Worm (Caenorhabditis elegans): Measurements from ENCODE around the gene F14D2.8.

Gene F14D2.8

ce11 chrII:3387503-3387902 is 37.8 kb upstream of the F14D2.8 start, which contains the start of gene T06D4.6:
Gene T06D4.6 (minus strand): TSS chrII:3387603.
- TF ChIP-seq dsc-1 (tag; optimal IDR thresholded peaks at IDR 0.05), result no peak
- no peak for TF ChIP-seq ceh-8 (GFP tag; optimal IDR thresholded peaks at IDR 0.05)
- TF ChIP-seq irx-1 (tag; optimal IDR thresholded peaks at IDR 0.05), result no peak
- no peak for TF ChIP-seq egl-27 (tag; optimal IDR thresholded peaks at IDR 0.05)
- no peak for TF ChIP-seq nhr-90 (tag; optimal IDR thresholded peaks at IDR 0.05; ENCODE audit: poor library complexity)
- TF ChIP-seq aha-1 (tag; optimal IDR thresholded peaks at IDR 0.05), result no peak
- TF ChIP-seq ces-1 (GFP tag; optimal IDR thresholded peaks at IDR 0.05), result no peak
- TF ChIP-seq nhr-77 (tag; optimal IDR thresholded peaks at IDR 0.05), result no peak
- no peak for TF ChIP-seq pqm-1 (tag; optimal IDR thresholded peaks at IDR 0.05)
- TF ChIP-seq pax-3 (tag; optimal IDR thresholded peaks at IDR 0.05), result no peak
- TF ChIP-seq unc-62 (GFP tag; optimal IDR thresholded peaks at IDR 0.05), result no peak
- TF ChIP-seq nhr-85 (tag), result no peak
- TF ChIP-seq nhr-11 (tag; optimal IDR thresholded peaks at IDR 0.05), result no peak

DNA sequence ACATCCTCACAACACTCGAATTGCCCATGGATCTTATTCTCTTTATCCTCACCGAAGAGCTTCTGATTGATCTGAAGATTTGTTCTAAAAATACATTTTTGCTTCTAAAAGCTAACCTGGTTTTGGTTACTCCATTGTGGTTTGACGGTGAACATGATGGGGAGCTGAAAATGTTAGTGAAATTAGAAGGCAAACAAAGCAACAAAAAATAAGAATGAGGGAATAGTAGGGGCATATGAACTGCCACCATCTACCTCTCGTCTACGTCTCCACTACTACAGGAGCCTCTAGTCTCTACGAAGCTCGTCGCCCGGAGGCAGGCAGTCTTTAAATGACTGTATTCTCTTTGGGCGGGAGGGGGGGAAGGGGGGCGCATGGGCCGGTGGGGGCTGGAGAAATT is 36.1 kb upstream of the F14D2.8 start, which contains the start of gene T06D4.2:
Gene T06D4.2, minus strand, starts transcription at position 170 of the 400 bp plus-strand sequence.
- TF ChIP-seq fkh-10 (GFP tag; optimal IDR thresholded peaks at IDR 0.05), result no peak
- TF ChIP-seq dpl-1 (GFP tag; optimal IDR thresholded peaks at IDR 0.05), result no peak
- TF ChIP-seq zag-1 (tag; optimal IDR thresholded peaks at IDR 0.05), result no peak
- TF ChIP-seq fkh-8 (tag; optimal IDR thresholded peaks at IDR 0.05), result no peak
- TF ChIP-seq C34B4.2 (tag; optimal IDR thresholded peaks at IDR 0.05), result no peak
- no peak for TF ChIP-seq lin-39 (tag; optimal IDR thresholded peaks at IDR 0.05)
- TF ChIP-seq fos-1 (tag; optimal IDR thresholded peaks at IDR 0.05), result no peak
- TF ChIP-seq lir-3 (tag; optimal IDR thresholded peaks at IDR 0.05; ENCODE audit: poor library complexity), result no peak

ce11 chrII:3383116-3383515 is 33.4 kb upstream of the F14D2.8 start:
- no peak for TF ChIP-seq hlh-4 (tag; optimal IDR thresholded peaks at IDR 0.05)
- TF ChIP-seq snu-23 (GFP tag; optimal IDR thresholded peaks at IDR 0.05), result no peak

ce11 chrII:3381510-3381909 is 31.8 kb upstream of the F14D2.8 start, which contains the start of gene T06D4.1:
Gene T06D4.1 (plus strand): TSS chrII:3381830.
- TF ChIP-seq lin-14 (GFP tag; optimal IDR thresholded peaks at IDR 0.05), result no peak
- TF ChIP-seq nhr-20 (tag; optimal IDR thresholded peaks at IDR 0.05), result no peak
- TF ChIP-seq mab-9 (GFP tag; IDR thresholded peaks at IDR 0.05), result no peak

- no peak for TF ChIP-seq grh-1 (GFP tag; IDR thresholded peaks at IDR 0.05)
- TF ChIP-seq nhr-76 (tag; optimal IDR thresholded peaks at IDR 0.05), result no peak
- TF ChIP-seq nhr-90 (tag; optimal IDR thresholded peaks at IDR 0.05; ENCODE audit: poor library complexity), result no peak
- no peak for TF ChIP-seq pqm-1 (tag; optimal IDR thresholded peaks at IDR 0.05)
- no peak for TF ChIP-seq pag-3 (tag; optimal IDR thresholded peaks at IDR 0.05; ENCODE audit: borderline replicate concordance, insufficient read depth)
- no peak for TF ChIP-seq nhr-12 (tag; optimal IDR thresholded peaks at IDR 0.05)
- no peak for TF ChIP-seq ztf-11 (tag; optimal IDR thresholded peaks at IDR 0.05)
- TF ChIP-seq ceh-8 (GFP tag; optimal IDR thresholded peaks at IDR 0.05), result no peak
- no peak for TF ChIP-seq mdl-1 (tag; optimal IDR thresholded peaks at IDR 0.05)
- TF ChIP-seq Y116A8C.19 (tag; optimal IDR thresholded peaks at IDR 0.05; ENCODE audit: borderline replicate concordance), result no peak
- TF ChIP-seq unc-98 (GFP tag; IDR thresholded peaks at IDR 0.05), result no peak
Observed at ce11 chrII:3378275-3378674, 28.6 kb upstream of the F14D2.8 start, which contains the start of gene Y49F6C.2. Gene Y49F6C.2 (plus strand): TSS chrII:3378575.
